Fruit fly (Drosophila melanogaster) whole organism, embryonic: ENCODE results near the gene Grx5.
A peak's percentile ranks its signal among the peaks of the same experiment; 100 is the strongest.

Experiments used
- Adf1 ChIP-seq: fragments of 200-800 bp; sonication (Bioruptor generic); IDR thresholded peaks from 2 replicates; pipeline ENCODE4 v1.3.6; 2022; ENCODE audit warnings: missing biosample characterization, missing genetic modification characterization
- CG11504 ChIP-seq: fragments of 200-800 bp; sonication (Bioruptor generic); optimal IDR thresholded peaks from 3 replicates; lab custom pipeline; 2019; ENCODE audit warnings: missing biosample characterization, mild to moderate bottlenecking, missing genetic modification characterization, moderate library complexity
- CG12659 ChIP-seq: fragments of 200-800 bp; sonication (Bioruptor generic); optimal IDR thresholded peaks from 3 replicates; lab custom pipeline; 2017; ENCODE audit warnings: mild to moderate bottlenecking, missing biosample characterization, missing genetic modification reagents, missing genetic modification characterization
- CG1602 ChIP-seq: fragments of 200-800 bp; sonication (Bioruptor generic); optimal IDR thresholded peaks from 3 replicates; lab custom pipeline; 2016; ENCODE audit warnings: missing biosample characterization, missing genetic modification characterization
- CG1647 ChIP-seq: fragments of 200-800 bp; sonication (Bioruptor generic); optimal IDR thresholded peaks from 3 replicates; lab custom pipeline; 2016; ENCODE audit warnings: missing biosample characterization, missing genetic modification characterization
- CG16813 ChIP-seq: fragments of 200-800 bp; sonication (Bioruptor generic); IDR thresholded peaks from 3 replicates; pipeline ENCODE4 v1.3.6; 2022; ENCODE audit warnings: missing biosample characterization, missing genetic modification characterization; ENCODE audit not compliant: partially characterized antibody
- CG17328 ChIP-seq: fragments of 200-800 bp; sonication (Bioruptor generic); IDR thresholded peaks from 2 replicates; pipeline ENCODE4 v1.3.6; 2022; ENCODE audit warnings: missing biosample characterization, missing genetic modification characterization
- CG17361 ChIP-seq: fragments of 200-800 bp; sonication (Bioruptor generic); IDR thresholded peaks from 3 replicates; pipeline ENCODE4 v1.3.6; 2022; ENCODE audit warnings: missing biosample characterization, missing genetic modification characterization
- CG17912 ChIP-seq: fragments of 200-800 bp; sonication (Bioruptor generic); optimal IDR thresholded peaks from 2 replicates; lab custom pipeline; 2018; ENCODE audit warnings: missing biosample characterization, mild to moderate bottlenecking, missing genetic modification characterization
- CG18619 ChIP-seq: fragments of 200-800 bp; sonication (Bioruptor generic); optimal IDR thresholded peaks from 3 replicates; lab custom pipeline; 2017; ENCODE audit warnings: missing biosample characterization, mild to moderate bottlenecking, missing genetic modification characterization
- CG2116 ChIP-seq: fragments of 200-800 bp; sonication (Bioruptor generic); optimal IDR thresholded peaks from 3 replicates; lab custom pipeline; 2018; ENCODE audit warnings: missing biosample characterization, mild to moderate bottlenecking, missing genetic modification characterization
- CG3163 ChIP-seq: fragments of 200-800 bp; sonication (Bioruptor generic); optimal IDR thresholded peaks from 3 replicates; lab custom pipeline; 2016; ENCODE audit warnings: missing biosample characterization, missing genetic modification characterization
- CG32772 ChIP-seq: fragments of 200-800 bp; sonication (Bioruptor generic); IDR thresholded peaks from 2 replicates; pipeline ENCODE4 v1.3.6; 2022; ENCODE audit warnings: missing biosample characterization, missing genetic modification characterization
- CG34224 ChIP-seq: fragments of 200-800 bp; sonication (Bioruptor generic); IDR thresholded peaks from 3 replicates; pipeline ENCODE4 v1.3.6; 2022; ENCODE audit warnings: missing biosample characterization, missing genetic modification characterization; ENCODE audit not compliant: partially characterized antibody
- CG34376 ChIP-seq: fragments of 200-800 bp; sonication (Bioruptor generic); optimal IDR thresholded peaks from 2 replicates; lab custom pipeline; 2018; ENCODE audit warnings: missing biosample characterization, mild to moderate bottlenecking, missing genetic modification characterization
- CG42726 ChIP-seq: fragments of 200-800 bp; sonication (Bioruptor generic); IDR thresholded peaks from 2 replicates; pipeline ENCODE4 v1.3.6; 2022; ENCODE audit warnings: missing biosample characterization, missing genetic modification characterization; ENCODE audit not compliant: partially characterized antibody
- CG4424 ChIP-seq: fragments of 200-800 bp; sonication (Bioruptor generic); optimal IDR thresholded peaks from 3 replicates; lab custom pipeline; 2016; ENCODE audit warnings: missing biosample characterization, missing genetic modification characterization
- CG5953 ChIP-seq: fragments of 200-800 bp; sonication (Bioruptor generic); IDR thresholded peaks from 2 replicates; pipeline ENCODE4 v1.3.6; 2022; ENCODE audit warnings: missing biosample characterization, missing genetic modification characterization
- CG6765 ChIP-seq: fragments of 200-800 bp; sonication (Bioruptor generic); optimal IDR thresholded peaks from 3 replicates; lab custom pipeline; 2017; ENCODE audit warnings: missing biosample characterization, mild to moderate bottlenecking, missing genetic modification characterization
- CG7271 ChIP-seq: fragments of 200-800 bp; sonication (Bioruptor generic); optimal IDR thresholded peaks from 2 replicates; lab custom pipeline; 2018; ENCODE audit warnings: missing biosample characterization, mild to moderate bottlenecking, missing genetic modification characterization, moderate library complexity
- CG7928 ChIP-seq: fragments of 200-800 bp; sonication (Bioruptor generic); optimal IDR thresholded peaks from 2 replicates; lab custom pipeline; 2017; ENCODE audit warnings: missing biosample characterization, mild to moderate bottlenecking, missing genetic modification characterization
- CG7963 ChIP-seq: fragments of 200-800 bp; sonication (Bioruptor generic); IDR thresholded peaks from 3 replicates; pipeline ENCODE4 v1.3.6; 2022; ENCODE audit warnings: missing biosample characterization, missing genetic modification characterization; ENCODE audit not compliant: partially characterized antibody
- CG8924 ChIP-seq: fragments of 200-800 bp; optimal IDR thresholded peaks from 3 replicates; lab custom pipeline; 2019; ENCODE audit warnings: missing biosample characterization, mild to moderate bottlenecking, missing genetic modification characterization, moderate library complexity
- CG9215 ChIP-seq: fragments of 200-800 bp; sonication (Bioruptor generic); IDR thresholded peaks from 2 replicates; pipeline ENCODE4 v1.3.6; 2022; ENCODE audit warnings: missing biosample characterization, missing genetic modification characterization
- Chrac-16 ChIP-seq: fragments of 200-800 bp; sonication (Bioruptor generic); optimal IDR thresholded peaks from 3 replicates; lab custom pipeline; 2016; ENCODE audit warnings: missing biosample characterization, missing genetic modification characterization
- Doc2 ChIP-seq: fragments of 200-800 bp; sonication (Bioruptor generic); IDR thresholded peaks from 2 replicates; pipeline ENCODE4 v1.3.6; 2022; ENCODE audit warnings: missing biosample characterization, missing genetic modification characterization
- Drgx ChIP-seq: fragments of 200-800 bp; sonication (Bioruptor generic); IDR thresholded peaks from 2 replicates; pipeline ENCODE4 v1.3.6; 2022; ENCODE audit warnings: missing biosample characterization, missing genetic modification characterization
- HLH4C ChIP-seq: fragments of 200-800 bp; sonication (Bioruptor generic); IDR thresholded peaks from 3 replicates; pipeline ENCODE4 v1.3.6; 2022; ENCODE audit warnings: missing biosample characterization, missing genetic modification characterization; ENCODE audit not compliant: partially characterized antibody
- Neu2 ChIP-seq: fragments of 200-800 bp; sonication (Bioruptor generic); optimal IDR thresholded peaks from 3 replicates; lab custom pipeline; 2016; ENCODE audit warnings: missing biosample characterization, missing genetic modification characterization, borderline replicate concordance
- Optix ChIP-seq: fragments of 200-800 bp; sonication (Bioruptor generic); IDR thresholded peaks from 3 replicates; pipeline ENCODE4 v1.3.6; 2022; ENCODE audit warnings: missing biosample characterization, missing genetic modification characterization
- Ptx1 ChIP-seq: fragments of 200-800 bp; sonication (Bioruptor generic); IDR thresholded peaks from 2 replicates; pipeline ENCODE4 v1.3.6; 2022; ENCODE audit warnings: missing biosample characterization, missing genetic modification characterization
- Xrp1 ChIP-seq: fragments of 200-800 bp; sonication (Bioruptor generic); IDR thresholded peaks from 2 replicates; pipeline ENCODE4 v1.3.6; 2022; ENCODE audit warnings: missing biosample characterization, missing genetic modification characterization
- ase ChIP-seq: fragments of 200-800 bp; sonication (Bioruptor generic); IDR thresholded peaks from 3 replicates; pipeline ENCODE4 v1.3.6; 2022; ENCODE audit warnings: missing biosample characterization, missing genetic modification characterization
- croc ChIP-seq: fragments of 200-800 bp; sonication (Bioruptor generic); conservative IDR thresholded peaks from 3 replicates; pipeline ENCODE4 v1.3.6; 2022; ENCODE audit warnings: missing biosample characterization, missing genetic modification characterization
- dimm ChIP-seq: fragments of 200-800 bp; sonication (Bioruptor generic); IDR thresholded peaks from 2 replicates; pipeline ENCODE4 v1.3.6; 2022; ENCODE audit warnings: missing biosample characterization, missing genetic modification characterization
- dmrt99B ChIP-seq: fragments of 200-800 bp; sonication (Bioruptor generic); optimal IDR thresholded peaks from 2 replicates; lab custom pipeline; 2018; ENCODE audit warnings: missing biosample characterization, mild to moderate bottlenecking, missing genetic modification characterization, moderate library complexity
- dpn ChIP-seq, 2 experiments: fragments of 200-800 bp; sonication (Bioruptor generic); optimal IDR thresholded peaks; 3 replicates each; lab custom pipeline; 2016; ENCODE audit warnings: missing biosample characterization in 2 of 2, missing genetic modification characterization in 2 of 2
- dysf ChIP-seq: fragments of 200-800 bp; sonication (Bioruptor generic); IDR thresholded peaks from 3 replicates; pipeline ENCODE4 v1.3.6; 2022; ENCODE audit warnings: missing biosample characterization, missing genetic modification characterization
- eve ChIP-seq, 2 experiments: fragments of >200 bp; optimal IDR thresholded peaks; 2 replicates each; lab custom pipeline; 2017; ENCODE audit warnings: missing biosample characterization in 2 of 2, missing genetic modification characterization in 2 of 2
- gfzf ChIP-seq: fragments of 200-800 bp; sonication (Bioruptor generic); optimal IDR thresholded peaks from 2 replicates; lab custom pipeline; 2016; ENCODE audit warnings: missing biosample characterization, mild to moderate bottlenecking, missing genetic modification characterization, moderate library complexity
- h ChIP-seq: fragments of >200 bp; optimal IDR thresholded peaks from 2 replicates; lab custom pipeline; 2017
- ken ChIP-seq: fragments of 200-800 bp; sonication (Bioruptor generic); IDR thresholded peaks from 3 replicates; pipeline ENCODE4 v1.3.6; 2022; ENCODE audit warnings: missing biosample characterization, missing genetic modification characterization
- nom ChIP-seq: fragments of 200-800 bp; sonication (Bioruptor generic); optimal IDR thresholded peaks from 2 replicates; lab custom pipeline; 2017; ENCODE audit warnings: missing biosample characterization, missing genetic modification characterization, mild to moderate bottlenecking, moderate library complexity, missing genetic modification reagents
- ro ChIP-seq: fragments of 200-800 bp; sonication (Bioruptor generic); IDR thresholded peaks from 2 replicates; pipeline ENCODE4 v1.3.6; 2022; ENCODE audit warnings: missing biosample characterization, missing genetic modification characterization
- schlank ChIP-seq: fragments of 200-800 bp; sonication (Bioruptor generic); optimal IDR thresholded peaks from 2 replicates; lab custom pipeline; 2018; ENCODE audit warnings: missing biosample characterization, mild to moderate bottlenecking, missing genetic modification characterization
- slp2 ChIP-seq: fragments of 200-800 bp; sonication (Bioruptor generic); optimal IDR thresholded peaks from 2 replicates; lab custom pipeline; 2016; ENCODE audit warnings: missing biosample characterization, missing genetic modification characterization
- tap ChIP-seq: fragments of 200-800 bp; optimal IDR thresholded peaks from 3 replicates; lab custom pipeline; 2019; ENCODE audit warnings: missing biosample characterization, mild to moderate bottlenecking, missing genetic modification characterization, moderate library complexity
- tup ChIP-seq: fragments of 200-800 bp; sonication (Bioruptor generic); optimal IDR thresholded peaks from 2 replicates; lab custom pipeline; 2016; ENCODE audit warnings: missing biosample characterization, mild to moderate bottlenecking, missing genetic modification characterization, moderate library complexity
- tx ChIP-seq: fragments of 200-800 bp; sonication (Bioruptor generic); optimal IDR thresholded peaks from 2 replicates; lab custom pipeline; 2016; ENCODE audit warnings: missing biosample characterization, missing genetic modification characterization
- vvl ChIP-seq: fragments of 200-800 bp; sonication (Bioruptor generic); IDR thresholded peaks from 2 replicates; pipeline ENCODE4 v1.3.6; 2022; ENCODE audit warnings: missing biosample characterization, missing genetic modification characterization
- wek ChIP-seq: fragments of 200-800 bp; sonication (Bioruptor generic); optimal IDR thresholded peaks from 3 replicates; lab custom pipeline; 2018; ENCODE audit warnings: missing biosample characterization, mild to moderate bottlenecking, missing genetic modification characterization, moderate library complexity
- zfh1 ChIP-seq: fragments of 200-800 bp; sonication (Bioruptor generic); IDR thresholded peaks from 3 replicates; pipeline ENCODE4 v1.3.6; 2022; ENCODE audit warnings: missing biosample characterization, missing genetic modification characterization

Grx5 gene

dm6 chrX:14812239-14812638, 25.8 kb downstream of the Grx5 start (continued):
- TF ChIP-seq CG34224 (GFP tag; lab: Robert Waterston, UW) (no peak), ro (no peak), CG8924 (tag; lab: Kevin White, UChicago) (no peak), CG6765 (GFP tag; lab: Kevin White, UChicago) (no peak), Optix (no peak), Neu2 (no peak), CG3163 (GFP tag; lab: Kevin White, UChicago) (no peak), CG1602 (GFP tag; lab: Kevin White, UChicago) (no peak), dpn (GFP tag; optimal IDR thresholded peaks at IDR 0.05; lab: Kevin White, UChicago) (no peak), CG7963 (no peak), CG32772 (no peak), croc (GFP tag; lab: Robert Waterston, UW) (no peak), tap (tag; lab: Kevin White, UChicago) (no peak), CG17912 (GFP tag; lab: Kevin White, UChicago) (no peak), Xrp1 (GFP tag; lab: Robert Waterston, UW) (no peak), Ptx1 (GFP tag; lab: Robert Waterston, UW) (no peak), dmrt99B (peak; percentile 1), CG12659 (GFP tag; lab: Kevin White, UChicago) (no peak), zfh1 (GFP tag; lab: Robert Waterston, UW) (0 out of 3 replicates have a peak, but pooled peaks have one; percentile 36), CG34376 (GFP tag; lab: Kevin White, UChicago) (no peak), Doc2 (GFP tag; lab: Robert Waterston, UW) (no peak), CG2116 (GFP tag; lab: Kevin White, UChicago) (no peak), ken (GFP tag; lab: Robert Waterston, UW) (no peak), CG4424 (GFP tag; lab: Kevin White, UChicago) (no peak), slp2 (GFP tag; lab: Kevin White, UChicago) (no peak), Chrac-16 (no peak), schlank (tag; lab: Kevin White, UChicago) (no peak), CG1647 (GFP tag; lab: Kevin White, UChicago) (no peak), ase (GFP tag; lab: Robert Waterston, UW) (no peak), vvl (GFP tag; lab: Robert Waterston, UW) (no peak), CG17361 (GFP tag; lab: Robert Waterston, UW) (no peak), tup (GFP tag; lab: Kevin White, UChicago) (no peak), dimm (GFP tag; lab: Robert Waterston, UW) (no peak), Drgx (GFP tag; lab: Robert Waterston, UW) (peak; percentile 78), eve (GFP tag; optimal IDR thresholded peaks at IDR 0.05; lab: Kevin White, UChicago) (no peak), gfzf (GFP tag; lab: Kevin White, UChicago) (no peak), CG42726 (no peak), wek (GFP tag; lab: Kevin White, UChicago) (no peak), h (no peak), CG9215 (no peak), CG11504 (tag; lab: Kevin White, UChicago) (peak; percentile 17), HLH4C (no peak), Adf1 (GFP tag; lab: Robert Waterston, UW) (no peak), tx (no peak), dysf (GFP tag; lab: Robert Waterston, UW) (peak; percentile 27; the same call in 1 of the 3 replicates), nom (GFP tag; lab: Kevin White, UChicago) (no peak), CG5953 (GFP tag; lab: Robert Waterston, UW) (no peak), CG17328 (GFP tag; lab: Robert Waterston, UW) (0 out of 2 replicates have a peak, but pooled peaks have one; percentile 19), CG7928 (GFP tag; lab: Kevin White, UChicago) (no peak), CG18619 (GFP tag; lab: Kevin White, UChicago) (no peak), CG16813 (GFP tag; lab: Robert Waterston, UW) (no peak), CG7271 (tag; lab: Kevin White, UChicago) (no peak)
